Worm (Caenorhabditis elegans): ENCODE results near the gene Y45F10C.2.

ce11 chrIV:13679495-13679894, 17.0 kb upstream of the Y45F10C.2 start:
- TF ChIP-seq pha-4 (tag; optimal IDR thresholded peaks at IDR 0.05): no peak
- no peak for TF ChIP-seq nhr-28 (tag; optimal IDR thresholded peaks at IDR 0.05)
- no peak for TF ChIP-seq nhr-12 (tag; optimal IDR thresholded peaks at IDR 0.05)
- TF ChIP-seq mls-2 (tag; optimal IDR thresholded peaks at IDR 0.05): no peak
- TF ChIP-seq ces-1 (GFP tag; optimal IDR thresholded peaks at IDR 0.05): no peak
